Worm (Caenorhabditis elegans): Measurements from ENCODE around the gene chtl-1.

Gene chtl-1

ce11 chrX:5407271-5407670 is 43.1 kb upstream of the chtl-1 start (continued):
- TF ChIP-seq php-3 (GFP tag; IDR thresholded peaks at IDR 0.05): peak; percentile 30; the same call in 1 of the 2 replicates
- TF ChIP-seq nhr-41 (GFP tag; IDR thresholded peaks at IDR 0.05): peak; percentile 67; the same call in 1 of the 2 replicates
- TF ChIP-seq zip-11 (GFP tag; IDR thresholded peaks at IDR 0.05): no peak
- TF ChIP-seq daf-16 (GFP tag; optimal IDR thresholded peaks at IDR 0.05): peak in 1 of 2 experiments; percentile 50
- peak; percentile 25 for TF ChIP-seq daf-16 (tag; optimal IDR thresholded peaks at IDR 0.05)
- peak in 1 of 2 experiments; percentile 73; a peak in 1 of 4 replicates for TF ChIP-seq madf-5 (GFP tag; IDR thresholded peaks at IDR 0.05)
- TF ChIP-seq F26F4.8 (GFP tag; conservative IDR thresholded peaks at IDR 0.05): 0 out of 2 replicates have a peak, but pooled peaks have one; percentile 52
- TF ChIP-seq ZK337.2 (GFP tag; IDR thresholded peaks at IDR 0.05): 0 out of 2 replicates have a peak, but pooled peaks have one; percentile 17
- peak; percentile 28 for TF ChIP-seq spr-1 (tag; optimal IDR thresholded peaks at IDR 0.05)
- TF ChIP-seq egl-43 (GFP tag; IDR thresholded peaks at IDR 0.05): peak; percentile 84

- TF ChIP-seq lim-7 (GFP tag; IDR thresholded peaks at IDR 0.05) (no peak), lir-3 (tag; optimal IDR thresholded peaks at IDR 0.05) (no peak), spr-3 (GFP tag; optimal IDR thresholded peaks at IDR 0.05) (no peak)
Observed at ce11 chrX:5406345-5406744, 42.2 kb upstream of the chtl-1 start, which contains the start of gene C03F11.4. C03F11.4 (minus strand) TSS chrX:5406445.

- TF ChIP-seq aly-2 (tag; optimal IDR thresholded peaks at IDR 0.05): no peak
- no peak for TF ChIP-seq ceh-28 (tag; optimal IDR thresholded peaks at IDR 0.05)
- no peak for TF ChIP-seq Y105C5A.15 (GFP tag; IDR thresholded peaks at IDR 0.05)
- no peak for TF ChIP-seq ama-1 (optimal IDR thresholded peaks at IDR 0.05)
- TF ChIP-seq unc-62 (GFP tag; optimal IDR thresholded peaks at IDR 0.05 in 1 of 2): no peak
- TF ChIP-seq unc-62 (tag; optimal IDR thresholded peaks at IDR 0.05): no peak
- 0 out of 2 replicates have a peak, but pooled peaks have one; percentile 41 for TF ChIP-seq php-3 (GFP tag; IDR thresholded peaks at IDR 0.05)
- no peak for TF ChIP-seq nhr-76 (tag; optimal IDR thresholded peaks at IDR 0.05)
- no peak for TF ChIP-seq ceh-44 (GFP tag; IDR thresholded peaks at IDR 0.05)
- no peak for TF ChIP-seq spr-1 (tag; optimal IDR thresholded peaks at IDR 0.05)
- no peak for TF ChIP-seq dmd-8 (GFP tag; IDR thresholded peaks at IDR 0.05)
- TF ChIP-seq madf-5 (GFP tag; IDR thresholded peaks at IDR 0.05): no peak
- no peak for TF ChIP-seq F37D6.2 (tag; optimal IDR thresholded peaks at IDR 0.05)
- TF ChIP-seq nhr-28 (tag; optimal IDR thresholded peaks at IDR 0.05): peak; percentile 89
- TF ChIP-seq hlh-30 (tag; optimal IDR thresholded peaks at IDR 0.05; ENCODE audit: insufficient read depth): peak; percentile 2
- TF ChIP-seq dve-1 (tag; optimal IDR thresholded peaks at IDR 0.05; ENCODE audit: insufficient read depth): peak; percentile 32
- peak; percentile 82 for TF ChIP-seq dmd-6 (GFP tag; IDR thresholded peaks at IDR 0.05)
- no peak for TF ChIP-seq tag-97 (GFP tag; IDR thresholded peaks at IDR 0.05)
- no peak for TF ChIP-seq sdz-12 (GFP tag; optimal IDR thresholded peaks at IDR 0.05)
- TF ChIP-seq lsy-2 (tag; optimal IDR thresholded peaks at IDR 0.05): no peak
- peak; percentile 97 for TF ChIP-seq pqm-1 (tag; optimal IDR thresholded peaks at IDR 0.05)
- TF ChIP-seq nhr-77 (tag; optimal IDR thresholded peaks at IDR 0.05): peak; percentile 69
- no peak for TF ChIP-seq Y75B8A.6 (GFP tag; IDR thresholded peaks at IDR 0.05)
- TF ChIP-seq mxl-3 (GFP tag; optimal IDR thresholded peaks at IDR 0.05): peak; percentile 25
- TF ChIP-seq lir-3 (tag; optimal IDR thresholded peaks at IDR 0.05): no peak
- TF ChIP-seq fkh-10 (GFP tag; optimal IDR thresholded peaks at IDR 0.05): no peak
- no peak for TF ChIP-seq lin-38 (GFP tag; IDR thresholded peaks at IDR 0.05)
- TF ChIP-seq mes-2 (tag; optimal IDR thresholded peaks at IDR 0.05; ENCODE audit: poor library complexity, severe bottlenecking): peak; percentile 13
- no peak for TF ChIP-seq ceh-32 (tag; optimal IDR thresholded peaks at IDR 0.05; ENCODE audit: poor library complexity)
- peak; percentile 71 for TF ChIP-seq hlh-11 (tag; optimal IDR thresholded peaks at IDR 0.05)
- no peak for TF ChIP-seq snpc-1.2 (GFP tag; IDR thresholded peaks at IDR 0.05)
- TF ChIP-seq daf-16 (GFP tag; optimal IDR thresholded peaks at IDR 0.05): no peak
- peak; percentile 81 for TF ChIP-seq daf-16 (tag; optimal IDR thresholded peaks at IDR 0.05)
- no peak for TF ChIP-seq nhr-111 (GFP tag; optimal IDR thresholded peaks at IDR 0.05)
- TF ChIP-seq tra-1 (GFP tag; IDR thresholded peaks at IDR 0.05): no peak
- TF ChIP-seq Y5F2A.4 (GFP tag; optimal IDR thresholded peaks at IDR 0.05): no peak
Observed at ce11 chrX:5400524-5400923, 36.4 kb upstream of the chtl-1 start, which contains the start of gene scav-1. scav-1 (minus strand) TSS chrX:5400584.
